Worm (Caenorhabditis elegans): ENCODE results near the gene F46C8.3.

Gene F46C8.3

DNA sequence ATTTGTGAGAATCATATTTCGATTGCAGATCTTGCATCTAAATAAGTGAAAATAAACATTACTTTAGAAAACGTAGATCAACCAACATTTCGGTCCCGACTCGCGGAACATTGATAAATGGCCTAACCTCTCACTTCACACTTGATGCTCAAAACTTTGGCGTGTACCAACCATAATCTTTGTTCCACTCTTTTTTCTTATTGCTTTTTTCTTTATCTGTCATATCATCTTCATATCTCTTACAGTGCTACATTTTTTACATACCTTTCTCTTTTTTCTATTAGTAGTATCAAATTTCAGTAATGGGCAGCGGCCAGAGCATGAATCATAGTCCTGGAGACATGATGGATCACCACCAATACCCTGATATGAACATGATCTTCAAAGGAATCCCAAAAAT lies at the start of gene F46C8.3:
Gene F46C8.3 (plus strand): TSS at position 301 of the 400 bp plus-strand sequence.
- TF ChIP-seq T22C8.4 (GFP tag; IDR thresholded peaks at IDR 0.05) (no peak), tab-1 (GFP tag; IDR thresholded peaks at IDR 0.05) (no peak), flt-1 (GFP tag; IDR thresholded peaks at IDR 0.05) (no peak), ref-1 (GFP tag; conservative IDR thresholded peaks at IDR 0.05) (no peak), klf-2 (GFP tag; conservative IDR thresholded peaks at IDR 0.05) (no peak), ztf-23 (GFP tag; IDR thresholded peaks at IDR 0.05) (no peak), ztf-29 (GFP tag; IDR thresholded peaks at IDR 0.05) (no peak), cog-1 (tag; optimal IDR thresholded peaks at IDR 0.05) (no peak), med-1 (GFP tag; optimal IDR thresholded peaks at IDR 0.05; ENCODE audit: insufficient read depth) (no peak)

DNA sequence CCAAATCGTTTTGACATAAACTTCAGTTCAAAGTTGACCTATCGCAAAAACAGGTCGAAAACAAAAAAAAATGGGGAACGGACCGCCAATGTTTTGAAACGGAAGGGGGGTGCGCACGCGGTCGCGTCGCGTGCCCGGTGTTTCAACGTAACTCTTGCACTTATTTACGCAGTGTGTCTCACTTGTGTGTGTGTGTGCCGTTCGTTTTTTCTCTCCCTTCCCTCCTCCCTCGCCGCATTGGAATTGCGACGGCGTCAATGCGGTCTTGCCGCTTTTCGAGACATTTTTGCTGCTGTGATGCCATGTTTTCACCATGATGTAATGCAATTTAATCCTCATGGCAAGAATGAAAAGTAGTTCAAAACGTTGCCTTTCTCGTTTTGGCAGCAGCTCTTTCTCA lies 46.9 kb upstream of the F46C8.3 start:
- TF ChIP-seq ztf-23 (GFP tag; IDR thresholded peaks at IDR 0.05) (no peak), T22C8.4 (GFP tag; IDR thresholded peaks at IDR 0.05) (no peak), med-1 (GFP tag; optimal IDR thresholded peaks at IDR 0.05; ENCODE audit: insufficient read depth) (no peak), ref-1 (GFP tag; conservative IDR thresholded peaks at IDR 0.05) (no peak), ztf-29 (GFP tag; IDR thresholded peaks at IDR 0.05) (no peak), flt-1 (GFP tag; IDR thresholded peaks at IDR 0.05) (no peak), klf-2 (GFP tag; conservative IDR thresholded peaks at IDR 0.05) (no peak), cog-1 (tag; optimal IDR thresholded peaks at IDR 0.05) (no peak), tab-1 (GFP tag; IDR thresholded peaks at IDR 0.05) (no peak)

DNA sequence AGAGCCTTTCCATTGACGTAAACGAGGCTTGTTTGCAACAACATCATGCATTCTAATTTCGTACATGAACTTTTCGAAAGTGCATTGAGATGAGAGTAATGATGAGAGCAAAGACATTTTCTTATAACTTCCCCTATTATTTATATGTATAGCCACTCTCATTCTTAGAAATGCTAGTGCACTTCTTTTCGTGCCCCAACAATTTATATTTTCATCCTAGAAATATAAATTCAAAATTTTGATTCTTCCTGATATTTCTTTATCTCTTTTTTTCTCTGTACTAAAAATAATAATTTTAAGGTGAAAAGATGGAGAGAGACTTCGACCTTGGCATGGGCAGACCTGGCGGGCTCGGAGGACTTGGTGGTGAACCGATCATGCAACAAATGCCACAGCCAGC lies 46.4 kb upstream of the F46C8.3 start, which contains the start of gene mek-1:
Gene mek-1 (plus strand): TSS at position 301 of the 400 bp plus-strand sequence.
- TF ChIP-seq T22C8.4 (GFP tag; IDR thresholded peaks at IDR 0.05): no peak

ce11 chrX:7480756-7481155 lies 44.6 kb upstream of the F46C8.3 start, which contains the start of gene F48E3.9:
F48E3.9 (plus strand) TSS chrX:7481056.
- TF ChIP-seq ref-1 (GFP tag; conservative IDR thresholded peaks at IDR 0.05) (no peak), ztf-23 (GFP tag; IDR thresholded peaks at IDR 0.05) (no peak), ztf-29 (GFP tag; IDR thresholded peaks at IDR 0.05) (no peak), flt-1 (GFP tag; IDR thresholded peaks at IDR 0.05) (no peak), med-1 (GFP tag; optimal IDR thresholded peaks at IDR 0.05; ENCODE audit: insufficient read depth) (no peak)

- TF ChIP-seq ztf-23 (GFP tag; IDR thresholded peaks at IDR 0.05) (no peak), T22C8.4 (GFP tag; IDR thresholded peaks at IDR 0.05) (no peak), cog-1 (tag; optimal IDR thresholded peaks at IDR 0.05) (no peak), tab-1 (GFP tag; IDR thresholded peaks at IDR 0.05) (no peak), ztf-29 (GFP tag; IDR thresholded peaks at IDR 0.05) (no peak), klf-2 (GFP tag; conservative IDR thresholded peaks at IDR 0.05) (no peak), ref-1 (GFP tag; conservative IDR thresholded peaks at IDR 0.05) (no peak)
Measured at ce11 chrX:7485748-7486147, 39.6 kb upstream of the F46C8.3 start, which contains the start of gene gly-12. gly-12 (plus strand) TSS chrX:7485864.

DNA sequence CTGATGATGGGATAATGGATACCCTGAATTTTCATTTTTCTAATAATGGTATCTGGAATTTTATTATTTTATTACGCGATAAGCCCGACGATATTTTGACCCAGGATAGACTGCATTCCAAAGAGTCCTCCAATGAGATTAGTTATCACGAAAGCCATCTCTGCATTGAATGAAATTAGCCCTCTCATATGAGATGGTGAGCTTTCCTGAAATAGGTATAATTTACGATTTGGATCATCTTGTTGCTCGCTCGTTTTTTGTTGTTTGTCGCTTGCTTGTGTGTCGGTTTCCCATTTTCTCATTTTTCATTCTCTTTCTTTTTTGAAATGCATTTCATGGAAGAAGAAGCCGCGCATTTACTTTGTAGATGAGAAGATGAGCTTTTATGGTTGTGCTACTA lies 33.9 kb upstream of the F46C8.3 start:
- no peak for TF ChIP-seq ref-1 (GFP tag; conservative IDR thresholded peaks at IDR 0.05)

DNA sequence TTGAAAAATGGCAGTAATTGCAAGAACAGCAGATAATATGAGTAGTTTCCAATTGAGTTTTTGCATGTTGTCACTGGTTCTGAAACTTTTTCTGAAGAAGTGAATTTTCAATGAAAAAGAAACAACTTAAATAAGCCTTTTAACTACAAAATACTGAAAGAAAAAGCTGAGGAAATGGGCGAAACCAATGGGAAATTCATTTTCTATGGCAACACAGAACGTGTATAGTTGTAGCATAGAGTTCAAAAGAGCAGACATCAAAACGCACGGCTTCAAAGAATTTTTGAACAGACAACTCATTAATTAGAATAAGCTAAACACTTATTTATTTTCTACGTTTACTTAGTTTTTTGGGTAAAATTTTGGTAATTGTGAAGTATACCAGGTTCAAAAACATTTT lies 32.4 kb upstream of the F46C8.3 start, which contains the start of gene F48E3.2:
Gene F48E3.2 (minus strand): TSS at position 101 of the 400 bp plus-strand sequence.
- no peak for TF ChIP-seq ztf-29 (GFP tag; IDR thresholded peaks at IDR 0.05)
- TF ChIP-seq cog-1 (tag; optimal IDR thresholded peaks at IDR 0.05): no peak
- no peak for TF ChIP-seq ztf-23 (GFP tag; IDR thresholded peaks at IDR 0.05)
- no peak for TF ChIP-seq klf-2 (GFP tag; conservative IDR thresholded peaks at IDR 0.05)
- TF ChIP-seq ref-1 (GFP tag; conservative IDR thresholded peaks at IDR 0.05): no peak
- TF ChIP-seq flt-1 (GFP tag; IDR thresholded peaks at IDR 0.05): no peak
- no peak for TF ChIP-seq T22C8.4 (GFP tag; IDR thresholded peaks at IDR 0.05)
- no peak for TF ChIP-seq tab-1 (GFP tag; IDR thresholded peaks at IDR 0.05)
- TF ChIP-seq med-1 (GFP tag; optimal IDR thresholded peaks at IDR 0.05; ENCODE audit: insufficient read depth): no peak

DNA sequence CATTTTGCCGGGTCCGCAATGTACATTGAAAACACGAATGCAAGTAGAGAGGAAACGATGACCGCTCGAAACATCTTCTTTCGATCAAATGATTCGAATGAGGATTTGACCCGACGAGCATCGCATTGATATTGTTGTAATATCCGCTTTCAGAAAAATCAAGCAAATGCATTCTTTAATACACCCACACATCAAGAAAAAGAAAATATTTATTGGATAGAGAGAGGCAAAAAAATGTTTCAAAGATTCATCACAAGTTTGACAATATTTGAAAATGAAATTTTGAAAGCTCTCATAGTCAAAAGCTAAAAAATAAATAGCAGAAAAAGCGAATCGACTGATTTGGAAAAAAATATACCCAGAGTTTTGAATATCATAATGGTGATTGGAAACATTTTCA lies 29.9 kb upstream of the F46C8.3 start, which contains the start of gene try-14:
Gene try-14 (minus strand): TSS at position 101 of the 400 bp plus-strand sequence.
- TF ChIP-seq klf-2 (GFP tag; conservative IDR thresholded peaks at IDR 0.05) (no peak), ref-1 (GFP tag; conservative IDR thresholded peaks at IDR 0.05) (no peak), T22C8.4 (GFP tag; IDR thresholded peaks at IDR 0.05) (no peak), cog-1 (tag; optimal IDR thresholded peaks at IDR 0.05) (no peak), ztf-23 (GFP tag; IDR thresholded peaks at IDR 0.05) (no peak), ztf-29 (GFP tag; IDR thresholded peaks at IDR 0.05) (no peak), med-1 (GFP tag; optimal IDR thresholded peaks at IDR 0.05; ENCODE audit: insufficient read depth) (no peak)

DNA sequence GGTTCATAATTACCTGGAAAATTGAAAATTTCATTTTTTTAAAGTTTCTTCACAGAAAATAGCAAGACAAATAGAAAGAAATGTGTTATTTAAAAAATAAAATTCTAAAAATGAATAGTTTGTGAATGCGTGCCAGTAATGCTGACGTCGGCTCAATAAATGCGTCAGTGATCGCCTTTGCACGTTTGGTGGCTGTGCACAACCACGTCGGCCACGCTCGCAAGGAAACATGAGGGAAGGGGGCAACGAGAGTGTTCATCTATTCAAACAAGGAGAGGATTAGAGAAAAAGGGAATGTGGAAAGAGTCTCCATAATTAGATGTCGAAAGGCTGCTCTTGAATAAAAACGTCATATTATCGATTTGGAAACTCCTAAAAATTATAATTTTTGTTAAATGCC lies 24.4 kb upstream of the F46C8.3 start, which contains the start of gene uggt-1:
Gene uggt-1 (minus strand): TSS at position 13 of the 400 bp plus-strand sequence.
- TF ChIP-seq klf-2 (GFP tag; conservative IDR thresholded peaks at IDR 0.05) (no peak), med-1 (GFP tag; optimal IDR thresholded peaks at IDR 0.05; ENCODE audit: insufficient read depth) (peak; percentile 14), ref-1 (GFP tag; conservative IDR thresholded peaks at IDR 0.05) (no peak), ztf-23 (GFP tag; IDR thresholded peaks at IDR 0.05) (peak; percentile 57; the same call in 1 of the 2 replicates), cog-1 (tag; optimal IDR thresholded peaks at IDR 0.05) (peak; percentile 78), T22C8.4 (GFP tag; IDR thresholded peaks at IDR 0.05) (no peak), tab-1 (GFP tag; IDR thresholded peaks at IDR 0.05) (0 out of 2 replicates have a peak, but pooled peaks have one; percentile 46), ztf-29 (GFP tag; IDR thresholded peaks at IDR 0.05) (no peak), flt-1 (GFP tag; IDR thresholded peaks at IDR 0.05) (peak; percentile 72)

- TF ChIP-seq cog-1 (tag; optimal IDR thresholded peaks at IDR 0.05): no peak
- TF ChIP-seq klf-2 (GFP tag; conservative IDR thresholded peaks at IDR 0.05): no peak
- no peak for TF ChIP-seq tab-1 (GFP tag; IDR thresholded peaks at IDR 0.05)
- no peak for TF ChIP-seq flt-1 (GFP tag; IDR thresholded peaks at IDR 0.05)
- TF ChIP-seq T22C8.4 (GFP tag; IDR thresholded peaks at IDR 0.05): no peak
- no peak for TF ChIP-seq med-1 (GFP tag; optimal IDR thresholded peaks at IDR 0.05; ENCODE audit: insufficient read depth)
- no peak for TF ChIP-seq ztf-29 (GFP tag; IDR thresholded peaks at IDR 0.05)
Measured at ce11 chrX:7502807-7503206, 22.6 kb upstream of the F46C8.3 start, which contains the start of gene F48E3.6. F48E3.6 (minus strand) TSS chrX:7502907.

Measured in whole organism, midembryonic.